Worm (Caenorhabditis elegans) whole organism, late embryonic: ENCODE data around the gene bcf-1.

Experiments
- ama-1 ChIP-seq: fragments of 150-350 bp; optimal IDR thresholded peaks from 2 replicates; lab custom pipeline; 2014
- ceh-24 ChIP-seq: sonication (generic microtip); optimal IDR thresholded peaks from 2 replicates; lab custom pipeline; 2016; ENCODE audit warnings: mild to moderate bottlenecking, missing genetic modification characterization, missing compliant biosample characterization
- ceh-31 ChIP-seq: sonication (generic microtip); optimal IDR thresholded peaks from 2 replicates; lab custom pipeline; 2016; ENCODE audit warnings: missing genetic modification characterization, missing compliant biosample characterization
- pag-3 ChIP-seq: sonication (generic microtip); optimal IDR thresholded peaks from 2 replicates; lab custom pipeline; 2016; ENCODE audit warnings: missing compliant biosample characterization, missing genetic modification characterization, borderline replicate concordance
- tbx-2 ChIP-seq: sonication (generic microtip); optimal IDR thresholded peaks from 2 replicates; lab custom pipeline; 2016; ENCODE audit warnings: missing genetic modification characterization, missing compliant biosample characterization

DNA sequence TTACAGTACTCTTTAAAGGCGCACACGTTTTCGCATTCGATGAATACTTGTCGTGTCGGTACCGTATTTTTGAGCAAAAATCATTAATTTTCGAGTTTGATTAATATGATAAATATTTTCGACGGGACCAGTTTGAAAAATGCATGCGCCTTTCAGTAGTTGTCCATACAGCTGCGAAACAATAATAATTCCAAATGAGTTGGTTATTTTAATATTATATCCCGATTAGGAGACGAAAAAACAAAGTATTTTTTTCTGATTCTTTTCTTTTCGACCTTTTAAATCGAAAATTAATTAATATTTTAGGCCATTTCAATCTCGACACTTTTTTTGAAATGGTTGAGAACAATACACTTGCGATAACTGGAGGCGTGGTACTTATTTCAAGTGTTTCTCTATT lies 30.0 kb upstream of the bcf-1 start, which contains the start of gene T05H4.4:
- TF ChIP-seq pag-3 (tag; lab: Kevin White, UChicago), result no peak
- TF ChIP-seq ama-1 (lab: Kevin White, UChicago), result no peak
- no peak for TF ChIP-seq tbx-2 (tag; lab: Kevin White, UChicago)
- no peak for TF ChIP-seq ceh-31
- TF ChIP-seq ceh-24 (tag; lab: Kevin White, UChicago), result no peak
